Worm (Caenorhabditis elegans): ENCODE results near the gene nfi-1.

ce11 chrII:7529078-7529683 is 8.8 kb upstream of the nfi-1 start, which contains the start of gene ZK1290.5:
- TF ChIP-seq flt-1 (GFP tag; IDR thresholded peaks at IDR 0.05) (no peak), tab-1 (GFP tag; IDR thresholded peaks at IDR 0.05) (no peak), ztf-29 (GFP tag; IDR thresholded peaks at IDR 0.05) (no peak), T22C8.4 (GFP tag; IDR thresholded peaks at IDR 0.05) (no peak), cog-1 (tag; optimal IDR thresholded peaks at IDR 0.05) (peak; percentile 5), ref-1 (GFP tag; conservative IDR thresholded peaks at IDR 0.05) (no peak), ztf-23 (GFP tag; IDR thresholded peaks at IDR 0.05) (no peak), med-1 (GFP tag; optimal IDR thresholded peaks at IDR 0.05; ENCODE audit: insufficient read depth) (no peak)
